Worm (Caenorhabditis elegans) whole organism, young adult: ENCODE measurements around the gene F35E8.7.
A peak's percentile ranks its signal among the peaks of the same experiment; 100 is the strongest.

Experiments
- B0035.1 ChIP-seq: sonication (generic microtip); optimal IDR thresholded peaks from 2 replicates; lab custom pipeline; 2016; ENCODE audit warnings: missing genetic modification characterization, mild to moderate bottlenecking, missing compliant biosample characterization, missing genotype, missing genetic modification reagents
- C17E4.6 ChIP-seq: fragments of 200-800 bp; sonication (Bioruptor generic); IDR thresholded peaks from 2 replicates; pipeline ENCODE4 v1.3.6; 2022; ENCODE audit warnings: missing genetic modification reagents, missing genetic modification characterization, missing compliant biosample characterization
- T07F8.4 ChIP-seq: sonication (generic microtip); optimal IDR thresholded peaks from 2 replicates; lab custom pipeline; 2016; ENCODE audit warnings: mild to moderate bottlenecking, missing genetic modification characterization, moderate library complexity, missing compliant biosample characterization
- Y53G8AR.9 ChIP-seq: fragments of 200-800 bp; sonication (Bioruptor generic); conservative IDR thresholded peaks from 2 replicates; pipeline ENCODE4 v1.3.6; 2022; ENCODE audit warnings: missing genetic modification reagents, missing genetic modification characterization, missing compliant biosample characterization
- Y79H2A.3 ChIP-seq: fragments of 200-800 bp; sonication (Bioruptor generic); conservative IDR thresholded peaks from 2 replicates; pipeline ENCODE4 v1.3.6; 2022; ENCODE audit warnings: missing genetic modification reagents, missing genetic modification characterization, missing compliant biosample characterization
- Y95B8A.8 ChIP-seq: fragments of 200-800 bp; sonication (Bioruptor generic); IDR thresholded peaks from 2 replicates; pipeline ENCODE4 v1.3.6; 2022; ENCODE audit warnings: missing genetic modification reagents, missing genetic modification characterization, missing compliant biosample characterization
- akir-1 ChIP-seq: fragments of 200-800 bp; sonication (Bioruptor generic); optimal IDR thresholded peaks from 2 replicates; lab custom pipeline; 2018; ENCODE audit warnings: mild to moderate bottlenecking, missing genetic modification characterization, moderate library complexity, missing compliant biosample characterization
- aptf-3 ChIP-seq: fragments of 200-800 bp; sonication (Bioruptor generic); IDR thresholded peaks from 2 replicates; pipeline ENCODE4 v1.3.6; 2022; ENCODE audit warnings: missing genetic modification characterization, missing compliant biosample characterization
- attf-6 ChIP-seq: fragments of 200-800 bp; sonication (Bioruptor generic); IDR thresholded peaks from 2 replicates; pipeline ENCODE4 v1.3.6; 2022; ENCODE audit warnings: missing genetic modification reagents, missing genetic modification characterization, missing compliant biosample characterization
- cebp-1 ChIP-seq, 2 experiments: fragments of 200-800 bp in 1 of 2; sonication (Bioruptor generic) in 1 of 2; sonication (generic microtip) in 1 of 2; IDR thresholded peaks in 1 of 2; optimal IDR thresholded peaks in 1 of 2; 2 replicates each; pipeline versions ENCODE4 v1.3.6 to Lab custom; 2017 to 2022; ENCODE audit warnings: missing compliant biosample characterization in 2 of 2, missing genetic modification characterization in 2 of 2, mild to moderate bottlenecking in 1 of 2, missing genetic modification reagents in 1 of 2, moderate library complexity in 1 of 2
- ceh-58 ChIP-seq: fragments of 200-800 bp; sonication (Bioruptor generic); IDR thresholded peaks from 2 replicates; pipeline ENCODE4 v1.3.6; 2022; ENCODE audit warnings: missing genetic modification characterization, missing compliant biosample characterization
- ceh-79 ChIP-seq: sonication (generic microtip); optimal IDR thresholded peaks from 2 replicates; lab custom pipeline; 2017; ENCODE audit warnings: mild to moderate bottlenecking, missing genetic modification characterization, missing compliant biosample characterization
- dpff-1 ChIP-seq: sonication (generic microtip); optimal IDR thresholded peaks from 2 replicates; lab custom pipeline; 2017; ENCODE audit warnings: mild to moderate bottlenecking, missing genetic modification characterization, missing compliant biosample characterization
- dpl-1 ChIP-seq: fragments of 150-350 bp; optimal IDR thresholded peaks from 2 replicates; lab custom pipeline; 2014; ENCODE audit warnings: missing biosample characterization, missing genetic modification reagents, missing genetic modification characterization
- efl-1 ChIP-seq: fragments of 150-350 bp; optimal IDR thresholded peaks from 2 replicates; lab custom pipeline; 2014; ENCODE audit warnings: missing biosample characterization, missing genetic modification reagents, missing genetic modification characterization
- egrh-3 ChIP-seq: fragments of 200-800 bp; sonication (Bioruptor generic); IDR thresholded peaks from 2 replicates; pipeline ENCODE4 v1.3.6; 2022; ENCODE audit warnings: missing genetic modification reagents, missing genetic modification characterization, missing compliant biosample characterization
- ekl-4 ChIP-seq: fragments of 200-800 bp; sonication (Bioruptor generic); IDR thresholded peaks from 2 replicates; pipeline ENCODE4 v1.3.6; 2022; ENCODE audit warnings: missing genetic modification reagents, missing genetic modification characterization, missing compliant biosample characterization
- hlh-12 ChIP-seq: sonication (generic microtip); optimal IDR thresholded peaks from 2 replicates; lab custom pipeline; 2016; ENCODE audit warnings: missing genetic modification characterization, missing compliant biosample characterization
- hlh-26 ChIP-seq: fragments of 200-800 bp; sonication (Bioruptor generic); conservative IDR thresholded peaks from 2 replicates; pipeline ENCODE4 v1.3.6; 2022; ENCODE audit warnings: missing genetic modification reagents, missing genetic modification characterization, missing compliant biosample characterization
- hsf-1 ChIP-seq: fragments of 200-800 bp; sonication (Bioruptor generic); IDR thresholded peaks from 2 replicates; pipeline ENCODE4 v1.3.6; 2022; ENCODE audit warnings: missing genetic modification reagents, missing genetic modification characterization, missing compliant biosample characterization
- lin-40 ChIP-seq: sonication (generic microtip); optimal IDR thresholded peaks from 2 replicates; lab custom pipeline; 2016; ENCODE audit warnings: missing genetic modification characterization, mild to moderate bottlenecking, missing compliant biosample characterization, missing genotype, missing genetic modification reagents
- madf-6 ChIP-seq: fragments of 200-800 bp; sonication (Bioruptor generic); IDR thresholded peaks from 2 replicates; pipeline ENCODE4 v1.3.6; 2022; ENCODE audit warnings: missing genetic modification reagents, missing genetic modification characterization, missing compliant biosample characterization
- mel-28 ChIP-seq: sonication (generic microtip); optimal IDR thresholded peaks from 2 replicates; lab custom pipeline; 2016; ENCODE audit warnings: borderline replicate concordance, mild to moderate bottlenecking, missing genetic modification characterization, missing compliant biosample characterization
- mes-4 ChIP-seq: sonication (generic microtip); optimal IDR thresholded peaks from 2 replicates; lab custom pipeline; 2016; ENCODE audit warnings: missing genotype, missing genetic modification characterization, missing compliant biosample characterization
- mxl-1 ChIP-seq: sonication (generic microtip); optimal IDR thresholded peaks from 2 replicates; lab custom pipeline; 2016; ENCODE audit warnings: missing genetic modification characterization, missing compliant biosample characterization
- nfya-2 ChIP-seq: fragments of 200-800 bp; sonication (Bioruptor generic); IDR thresholded peaks from 2 replicates; pipeline ENCODE4 v1.3.6; 2022; ENCODE audit warnings: missing genetic modification reagents, missing genetic modification characterization, missing compliant biosample characterization
- nhr-80 ChIP-seq: sonication (generic microtip); optimal IDR thresholded peaks from 2 replicates; lab custom pipeline; 2016; ENCODE audit warnings: missing genetic modification characterization, missing compliant biosample characterization
- nhr-90 ChIP-seq: sonication (generic microtip); optimal IDR thresholded peaks from 2 replicates; lab custom pipeline; 2016; ENCODE audit warnings: missing genotype, mild to moderate bottlenecking, missing genetic modification characterization, missing compliant biosample characterization
- pbrm-1 ChIP-seq: fragments of 200-800 bp; sonication (Bioruptor generic); IDR thresholded peaks from 2 replicates; pipeline ENCODE4 v1.3.6; 2022; ENCODE audit warnings: missing genetic modification reagents, missing genetic modification characterization, missing compliant biosample characterization
- rpc-1 ChIP-seq, 2 experiments: fragments of 150-350 bp in 1 of 2; sonication (generic microtip) in 1 of 2; optimal IDR thresholded peaks; 2 replicates each; lab custom pipeline; 2014 to 2018; ENCODE audit warnings: missing biosample characterization in 1 of 2, missing genetic modification characterization in 1 of 2, missing genetic modification reagents in 1 of 2, missing genotype in 1 of 2
- sdz-38 ChIP-seq: sonication (generic microtip); optimal IDR thresholded peaks from 2 replicates; lab custom pipeline; 2016; ENCODE audit warnings: missing genotype, missing genetic modification characterization, missing compliant biosample characterization
- snpc-1.3 ChIP-seq: sonication (generic microtip); optimal IDR thresholded peaks from 2 replicates; lab custom pipeline; 2017; ENCODE audit warnings: missing genetic modification characterization, mild to moderate bottlenecking, missing compliant biosample characterization, antibody characterized with exemption, moderate library complexity, missing genotype, missing genetic modification reagents; ENCODE audit not compliant: insufficient read depth
- snpc-4 ChIP-seq, 5 experiments: fragments of 150-350 bp in 1 of 5; sonication (generic microtip) in 4 of 5; optimal IDR thresholded peaks; 2 replicates each; lab custom pipeline; 2014 to 2018; ENCODE audit warnings: missing genetic modification characterization in 5 of 5, missing biosample characterization in 3 of 5, antibody characterized with exemption in 2 of 5, mild to moderate bottlenecking in 2 of 5, missing compliant biosample characterization in 2 of 5, missing genotype in 2 of 5, moderate library complexity in 2 of 5, missing genetic modification reagents in 1 of 5
- unc-62 ChIP-seq: fragments of 150-350 bp; optimal IDR thresholded peaks from 2 replicates; lab custom pipeline; 2014; ENCODE audit warnings: missing biosample characterization, missing genetic modification reagents, missing genetic modification characterization
- zim-3 ChIP-seq: sonication (generic microtip); optimal IDR thresholded peaks from 2 replicates; lab custom pipeline; 2017; ENCODE audit warnings: mild to moderate bottlenecking, missing genetic modification characterization, moderate library complexity, missing compliant biosample characterization
- ztf-18 ChIP-seq: sonication (generic microtip); optimal IDR thresholded peaks from 2 replicates; lab custom pipeline; 2016; ENCODE audit warnings: missing genotype, mild to moderate bottlenecking, missing genetic modification characterization, missing compliant biosample characterization
- ztf-6 ChIP-seq: fragments of 200-800 bp; sonication (Bioruptor generic); IDR thresholded peaks from 2 replicates; pipeline ENCODE4 v1.3.6; 2022; ENCODE audit warnings: missing genetic modification reagents, missing genetic modification characterization, missing compliant biosample characterization

Gene F35E8.7

ce11 chrV:15873762-15874161 is 40.1 kb upstream of the F35E8.7 start (continued):
- TF ChIP-seq mel-28 (tag; lab: Kevin White, UChicago) (peak; percentile 80), nhr-90 (tag; lab: Kevin White, UChicago) (peak; percentile 98), Y95B8A.8 (0 out of 2 replicates have a peak, but pooled peaks have one; percentile 60), cebp-1 (GFP tag; IDR thresholded peaks at IDR 0.05; lab: Robert Waterston, UW) (peak; percentile 68; the same call in 1 of the 2 replicates), cebp-1 (tag; optimal IDR thresholded peaks at IDR 0.05; lab: Kevin White, UChicago) (peak; percentile 90), attf-6 (peak; percentile 85), hlh-26 (GFP tag; lab: Robert Waterston, UW) (0 out of 2 replicates have a peak, but pooled peaks have one; percentile 46), akir-1 (GFP tag; lab: Kevin White, UChicago) (peak; percentile 41), Y79H2A.3 (GFP tag; lab: Robert Waterston, UW) (0 out of 2 replicates have a peak, but pooled peaks have one; percentile 65), sdz-38 (tag; lab: Kevin White, UChicago) (no peak), pbrm-1 (GFP tag; lab: Robert Waterston, UW) (peak; percentile 91), dpff-1 (tag; lab: Kevin White, UChicago) (peak; percentile 79), ceh-79 (peak; percentile 97), egrh-3 (peak; percentile 69), C17E4.6 (GFP tag; lab: Robert Waterston, UW) (peak; percentile 87), efl-1 (GFP tag; lab: Kevin White, UChicago) (peak; percentile 34), T07F8.4 (tag; lab: Kevin White, UChicago) (peak; percentile 88), ztf-18 (tag; lab: Kevin White, UChicago) (peak; percentile 85), B0035.1 (peak; percentile 82), unc-62 (GFP tag; lab: Kevin White, UChicago) (no peak), hsf-1 (peak; percentile 67; the same call in 1 of the 2 replicates), snpc-1.3 (tag; lab: Kevin White, UChicago) (peak; percentile 94), dpl-1 (GFP tag; lab: Kevin White, UChicago) (peak; percentile 8), aptf-3 (peak; percentile 98), ekl-4 (GFP tag; lab: Robert Waterston, UW) (peak; percentile 75; the same call in 1 of the 2 replicates), lin-40 (tag; lab: Kevin White, UChicago) (no peak), hlh-12 (peak; percentile 92), zim-3 (tag; lab: Kevin White, UChicago) (peak; percentile 98), nfya-2 (GFP tag; lab: Robert Waterston, UW) (0 out of 2 replicates have a peak, but pooled peaks have one; percentile 49), ceh-58 (GFP tag; lab: Robert Waterston, UW) (0 out of 2 replicates have a peak, but pooled peaks have one; percentile 85), mes-4 (tag; lab: Kevin White, UChicago) (peak; percentile 93), Y53G8AR.9 (GFP tag; lab: Robert Waterston, UW) (peak; percentile 81), nhr-80 (peak; percentile 65), madf-6 (GFP tag; lab: Robert Waterston, UW) (peak; percentile 81), ztf-6 (peak; percentile 88), mxl-1 (tag; lab: Kevin White, UChicago) (peak; percentile 97), snpc-4 (GFP tag; optimal IDR thresholded peaks at IDR 0.05; lab: Kevin White, UChicago) (peak; percentile 83), snpc-4 (tag; optimal IDR thresholded peaks at IDR 0.05; lab: Kevin White, UChicago) (peak; percentile 66 to 88 (median 86))

- TF ChIP-seq rpc-1 (optimal IDR thresholded peaks at IDR 0.05; lab: Kevin White, UChicago) (no peak), rpc-1 (tag; optimal IDR thresholded peaks at IDR 0.05; lab: Kevin White, UChicago) (no peak), nhr-80 (no peak), akir-1 (GFP tag; lab: Kevin White, UChicago) (no peak), madf-6 (GFP tag; lab: Robert Waterston, UW) (0 out of 2 replicates have a peak, but pooled peaks have one; percentile 28), T07F8.4 (tag; lab: Kevin White, UChicago) (no peak)
Observed at ce11 chrV:15876308-15876707, 37.5 kb upstream of the F35E8.7 start, which contains the start of gene nhr-102. Gene nhr-102 (minus strand): TSS chrV:15876408.
